Fruit fly (Drosophila melanogaster) Kc167 (cell line): ENCODE measurements around the gene Mtpalpha.

Experiments used
- insv ChIP-seq: fragments of >200 bp; optimal IDR thresholded peaks from 3 replicates; lab custom pipeline; 2018; ENCODE audit warnings: missing external identifiers
- psq ChIP-seq: fragments of >200 bp; optimal IDR thresholded peaks from 2 replicates; lab custom pipeline; 2017; ENCODE audit warnings: missing external identifiers
- ttk ChIP-seq: sonication (Bioruptor generic); optimal IDR thresholded peaks from 2 replicates; lab custom pipeline; 2017; ENCODE audit warnings: missing external identifiers

DNA sequence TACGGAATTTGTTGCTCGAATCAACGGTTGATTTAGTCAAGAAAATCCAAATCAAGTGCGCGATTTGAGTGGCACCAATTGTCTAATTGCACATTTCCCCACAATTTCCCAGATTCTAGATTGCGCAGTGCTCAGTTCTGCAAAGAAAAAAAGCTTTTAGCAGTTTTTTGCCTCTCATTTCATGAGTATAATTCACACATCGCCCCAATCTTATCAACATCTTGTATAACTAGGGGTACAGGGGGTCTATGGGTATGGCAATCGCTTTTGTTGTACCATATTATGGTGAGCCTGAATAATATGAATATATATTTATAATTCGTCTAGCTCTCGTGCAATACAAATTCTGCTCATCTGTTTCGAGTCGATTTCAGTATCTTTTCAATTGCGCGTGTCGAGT is 42.3 kb upstream of the Mtpalpha start:
- TF ChIP-seq insv (lab: Kevin White, UChicago) (no peak), psq (lab: Kevin White, UChicago) (no peak), ttk (lab: Kevin White, UChicago) (no peak)
